Fruit fly (Drosophila melanogaster): ENCODE measurements around the gene CG9662.

Gene CG9662

dm6 chr2L:3356193-3356645 is 20.3 kb downstream of the CG9662 start:
- TF ChIP-seq kay (GFP tag; ENCODE audit: borderline replicate concordance) (peak; percentile 83), CG33017 (tag; optimal IDR thresholded peaks at IDR 0.05) (no peak)

- no peak for TF ChIP-seq tj (GFP tag; optimal IDR thresholded peaks at IDR 0.05)
- TF ChIP-seq CG7045 (GFP tag; optimal IDR thresholded peaks at IDR 0.05) = no peak
- no peak for TF ChIP-seq ovo (GFP tag; optimal IDR thresholded peaks at IDR 0.05)
- no peak for TF ChIP-seq CG1620 (GFP tag; optimal IDR thresholded peaks at IDR 0.05)
- TF ChIP-seq Mnt (GFP tag; optimal IDR thresholded peaks at IDR 0.05) = no peak
- no peak for TF ChIP-seq toe (GFP tag; optimal IDR thresholded peaks at IDR 0.05)
- TF ChIP-seq Clk (GFP tag; optimal IDR thresholded peaks at IDR 0.05) = no peak
Measured at dm6 chr2L:3355791-3356190, 20.7 kb downstream of the CG9662 start.

- TF ChIP-seq CG7045 (GFP tag; optimal IDR thresholded peaks at IDR 0.05) (peak; percentile 94), cic (GFP tag; optimal IDR thresholded peaks at IDR 0.05) (peak; percentile 77), pad (GFP tag; optimal IDR thresholded peaks at IDR 0.05) (peak; percentile 97), kay (GFP tag; ENCODE audit: borderline replicate concordance) (no peak), bab1 (GFP tag; optimal IDR thresholded peaks at IDR 0.05) (peak; percentile 93), Clk (GFP tag; optimal IDR thresholded peaks at IDR 0.05) (peak; percentile 83), CG11617 (GFP tag; optimal IDR thresholded peaks at IDR 0.05) (peak; percentile 93), CG33017 (tag; optimal IDR thresholded peaks at IDR 0.05) (peak; percentile 92), ovo (GFP tag; optimal IDR thresholded peaks at IDR 0.05) (peak; percentile 89), toe (GFP tag; optimal IDR thresholded peaks at IDR 0.05) (no peak), CG14711 (tag; optimal IDR thresholded peaks at IDR 0.05) (peak; percentile 85), cnc (optimal IDR thresholded peaks at IDR 0.05) (no peak), CG1620 (GFP tag; optimal IDR thresholded peaks at IDR 0.05) (peak; percentile 90), Crg-1 (GFP tag; optimal IDR thresholded peaks at IDR 0.05) (peak; percentile 82), Hr96 (GFP tag; optimal IDR thresholded peaks at IDR 0.05) (no peak), Mnt (GFP tag; optimal IDR thresholded peaks at IDR 0.05) (peak; percentile 96), CG12768 (GFP tag; optimal IDR thresholded peaks at IDR 0.05) (peak; percentile 89), tj (GFP tag; optimal IDR thresholded peaks at IDR 0.05) (peak; percentile 60), CG5204 (GFP tag; optimal IDR thresholded peaks at IDR 0.05) (no peak), CG7101 (tag; optimal IDR thresholded peaks at IDR 0.05) (peak; percentile 92)
Measured at dm6 chr2L:3354642-3355380, 21.7 kb downstream of the CG9662 start, which contains the start of gene E23. E23 (minus strand) TSS chr2L:3354829.

- no peak for TF ChIP-seq Mnt (GFP tag; optimal IDR thresholded peaks at IDR 0.05)
- peak; percentile 57 for TF ChIP-seq kay (GFP tag; ENCODE audit: borderline replicate concordance)
Measured at dm6 chr2L:3353791-3354190, 22.7 kb downstream of the CG9662 start.

- TF ChIP-seq Crg-1 (GFP tag; optimal IDR thresholded peaks at IDR 0.05) = no peak
- no peak for TF ChIP-seq CG12768 (GFP tag; optimal IDR thresholded peaks at IDR 0.05)
- no peak for TF ChIP-seq Mnt (GFP tag; optimal IDR thresholded peaks at IDR 0.05)
- TF ChIP-seq Clk (GFP tag; optimal IDR thresholded peaks at IDR 0.05) = no peak
- no peak for TF ChIP-seq kay (GFP tag; ENCODE audit: borderline replicate concordance)
- TF ChIP-seq CG1620 (GFP tag; optimal IDR thresholded peaks at IDR 0.05) = no peak
- no peak for TF ChIP-seq CG11617 (GFP tag; optimal IDR thresholded peaks at IDR 0.05)
- TF ChIP-seq tj (GFP tag; optimal IDR thresholded peaks at IDR 0.05) = no peak
- TF ChIP-seq CG7101 (tag; optimal IDR thresholded peaks at IDR 0.05) = no peak
- TF ChIP-seq CG33017 (tag; optimal IDR thresholded peaks at IDR 0.05) = no peak
- TF ChIP-seq CG14711 (tag; optimal IDR thresholded peaks at IDR 0.05) = no peak
- no peak for TF ChIP-seq Hr96 (GFP tag; optimal IDR thresholded peaks at IDR 0.05)
- TF ChIP-seq toe (GFP tag; optimal IDR thresholded peaks at IDR 0.05) = no peak
- TF ChIP-seq bab1 (GFP tag; optimal IDR thresholded peaks at IDR 0.05) = no peak
- no peak for TF ChIP-seq ovo (GFP tag; optimal IDR thresholded peaks at IDR 0.05)
- no peak for TF ChIP-seq pad (GFP tag; optimal IDR thresholded peaks at IDR 0.05)
- no peak for TF ChIP-seq CG5204 (GFP tag; optimal IDR thresholded peaks at IDR 0.05)
Measured at dm6 chr2L:3352927-3353326, 23.6 kb downstream of the CG9662 start.

- TF ChIP-seq Crg-1 (GFP tag; optimal IDR thresholded peaks at IDR 0.05) (no peak), CG14711 (tag; optimal IDR thresholded peaks at IDR 0.05) (no peak), CG11617 (GFP tag; optimal IDR thresholded peaks at IDR 0.05) (no peak), CG5204 (GFP tag; optimal IDR thresholded peaks at IDR 0.05) (no peak), bab1 (GFP tag; optimal IDR thresholded peaks at IDR 0.05) (no peak), CG1620 (GFP tag; optimal IDR thresholded peaks at IDR 0.05) (no peak), Mnt (GFP tag; optimal IDR thresholded peaks at IDR 0.05) (no peak), tj (GFP tag; optimal IDR thresholded peaks at IDR 0.05) (no peak), pad (GFP tag; optimal IDR thresholded peaks at IDR 0.05) (no peak), toe (GFP tag; optimal IDR thresholded peaks at IDR 0.05) (no peak), ovo (GFP tag; optimal IDR thresholded peaks at IDR 0.05) (no peak), Hr96 (GFP tag; optimal IDR thresholded peaks at IDR 0.05) (no peak), CG12768 (GFP tag; optimal IDR thresholded peaks at IDR 0.05) (no peak), cic (GFP tag; optimal IDR thresholded peaks at IDR 0.05) (no peak), CG33017 (tag; optimal IDR thresholded peaks at IDR 0.05) (no peak)
Measured at dm6 chr2L:3351575-3352219, 24.8 kb downstream of the CG9662 start.

Measured in whole organism, adult.